Worm (Caenorhabditis elegans) whole organism, L4 larva: ENCODE measurements around the gene F38E11.6.

Experiments
- F10B5.3 ChIP-seq: sonication (generic microtip); optimal IDR thresholded peaks from 2 replicates; lab custom pipeline; 2016; ENCODE audit warnings: mild to moderate bottlenecking, missing genetic modification characterization, missing compliant biosample characterization
- T20F7.1 ChIP-seq: fragments of 200-800 bp; sonication (Bioruptor generic); optimal IDR thresholded peaks from 2 replicates; lab custom pipeline; 2018; ENCODE audit warnings: mild to moderate bottlenecking, missing genetic modification characterization, missing compliant biosample characterization
- T26A8.4 ChIP-seq: fragments of 200-800 bp; sonication (Bioruptor generic); IDR thresholded peaks from 2 replicates; pipeline ENCODE4 v1.3.6; 2022; ENCODE audit warnings: missing genetic modification characterization, missing compliant biosample characterization
- Y48G9A.11 ChIP-seq: fragments of 200-800 bp; sonication (Bioruptor generic); IDR thresholded peaks from 2 replicates; pipeline ENCODE4 v1.3.6; 2022; ENCODE audit warnings: missing genetic modification reagents, missing genetic modification characterization, missing compliant biosample characterization
- Y75B8A.6 ChIP-seq: fragments of 200-800 bp; sonication (Bioruptor generic); IDR thresholded peaks from 2 replicates; pipeline ENCODE4 v1.3.6; 2022; ENCODE audit warnings: missing genetic modification reagents, missing genetic modification characterization, missing compliant biosample characterization
- ZK337.2 ChIP-seq: fragments of 200-800 bp; sonication (Bioruptor generic); IDR thresholded peaks from 2 replicates; pipeline ENCODE4 v1.3.6; 2022; ENCODE audit warnings: missing genetic modification reagents, missing genetic modification characterization, missing compliant biosample characterization
- ZK546.5 ChIP-seq, 2 experiments: sonication (generic microtip); optimal IDR thresholded peaks; 2 replicates each; lab custom pipeline; 2017; ENCODE audit warnings: missing biosample characterization in 2 of 2, missing genetic modification characterization in 2 of 2
- aha-1 ChIP-seq: fragments of 150-350 bp; peaks from one replicate; lab custom pipeline; 2014; ENCODE audit warnings: missing biosample characterization, missing genetic modification characterization
- arid-1 ChIP-seq: fragments of 200-800 bp; sonication (Bioruptor generic); conservative IDR thresholded peaks from 2 replicates; pipeline ENCODE4 v1.3.6; 2022; ENCODE audit warnings: missing genetic modification reagents, missing genetic modification characterization, missing compliant biosample characterization
- ceh-28 ChIP-seq: fragments of 150-350 bp; optimal IDR thresholded peaks from 2 replicates; lab custom pipeline; 2014; ENCODE audit warnings: missing biosample characterization, missing genetic modification reagents, missing genetic modification characterization
- ceh-44 ChIP-seq: fragments of 200-800 bp; sonication (Bioruptor generic); IDR thresholded peaks from 2 replicates; pipeline ENCODE4 v1.3.6; 2022; ENCODE audit warnings: missing genetic modification reagents, missing genetic modification characterization, missing compliant biosample characterization
- ceh-62 ChIP-seq: sonication (generic microtip); optimal IDR thresholded peaks from 2 replicates; lab custom pipeline; 2017; ENCODE audit warnings: missing biosample characterization, missing genetic modification characterization
- ces-1 ChIP-seq: fragments of 150-350 bp; sonication (generic microtip); optimal IDR thresholded peaks from 4 replicates; lab custom pipeline; 2014; ENCODE audit warnings: missing biosample characterization, missing genetic modification reagents, missing genetic modification characterization
- cey-2 ChIP-seq: sonication (generic microtip); optimal IDR thresholded peaks from 3 replicates; lab custom pipeline; 2017; ENCODE audit warnings: missing genetic modification characterization, mild to moderate bottlenecking, missing compliant biosample characterization, antibody characterized with exemption, borderline replicate concordance; ENCODE audit not compliant: insufficient read depth
- ctbp-1 ChIP-seq: fragments of 200-800 bp; sonication (Bioruptor generic); IDR thresholded peaks from 2 replicates; pipeline ENCODE4 v1.3.6; 2022; ENCODE audit warnings: missing genetic modification reagents, missing genetic modification characterization, missing compliant biosample characterization
- daf-19 ChIP-seq: fragments of 200-800 bp; sonication (Bioruptor generic); conservative IDR thresholded peaks from 2 replicates; pipeline ENCODE4 v1.3.6; 2022; ENCODE audit warnings: missing genetic modification characterization, missing compliant biosample characterization
- daf-8 ChIP-seq: fragments of 200-800 bp; sonication (Bioruptor generic); IDR thresholded peaks from 2 replicates; pipeline ENCODE4 v1.3.6; 2022; ENCODE audit warnings: missing genetic modification characterization, missing compliant biosample characterization
- dmd-6 ChIP-seq: fragments of 200-800 bp; sonication (Bioruptor generic); IDR thresholded peaks from 2 replicates; pipeline ENCODE4 v1.3.6; 2022; ENCODE audit warnings: missing genetic modification reagents, missing genetic modification characterization, missing compliant biosample characterization
- dmd-9 ChIP-seq: fragments of 200-800 bp; sonication (Bioruptor generic); IDR thresholded peaks from 2 replicates; pipeline ENCODE4 v1.3.6; 2022; ENCODE audit warnings: missing genetic modification reagents, missing genetic modification characterization, missing compliant biosample characterization
- dpl-1 ChIP-seq: fragments of 150-350 bp; optimal IDR thresholded peaks from 2 replicates; lab custom pipeline; 2014; ENCODE audit warnings: missing biosample characterization, missing genetic modification reagents, missing genetic modification characterization
- egl-27 ChIP-seq: sonication (generic microtip); optimal IDR thresholded peaks from 3 replicates; lab custom pipeline; 2017; ENCODE audit warnings: missing biosample characterization, missing genetic modification reagents, missing genetic modification characterization
- egl-43 ChIP-seq: fragments of 200-800 bp; sonication (Bioruptor generic); IDR thresholded peaks from 2 replicates; pipeline ENCODE4 v1.3.6; 2022; ENCODE audit warnings: missing genetic modification reagents, missing genetic modification characterization, missing compliant biosample characterization
- fos-1 ChIP-seq: fragments of 150-350 bp; optimal IDR thresholded peaks from 2 replicates; lab custom pipeline; 2014; ENCODE audit warnings: missing biosample characterization, missing genetic modification characterization
- hif-1 ChIP-seq, 2 experiments: sonication (generic microtip); optimal IDR thresholded peaks; 2 replicates each; lab custom pipeline; 2016 to 2017; ENCODE audit warnings: missing compliant biosample characterization in 2 of 2, missing genetic modification characterization in 2 of 2, missing genetic modification reagents in 2 of 2, missing genotype in 2 of 2, mild to moderate bottlenecking in 1 of 2
- hlh-11 ChIP-seq: fragments of 200-800 bp; sonication (Bioruptor generic); optimal IDR thresholded peaks from 2 replicates; lab custom pipeline; 2018; ENCODE audit warnings: mild to moderate bottlenecking, missing genetic modification characterization, missing compliant biosample characterization
- hmg-1.1 ChIP-seq: fragments of 200-800 bp; sonication (Bioruptor generic); IDR thresholded peaks from 2 replicates; pipeline ENCODE4 v1.3.6; 2022; ENCODE audit warnings: missing genetic modification reagents, missing genetic modification characterization, missing compliant biosample characterization
- jun-1 ChIP-seq: fragments of 150-350 bp; optimal IDR thresholded peaks from 2 replicates; lab custom pipeline; 2014; ENCODE audit warnings: missing biosample characterization, missing genetic modification reagents, missing genetic modification characterization
- lim-7 ChIP-seq: fragments of 200-800 bp; sonication (Bioruptor generic); IDR thresholded peaks from 2 replicates; pipeline ENCODE4 v1.3.6; 2022; ENCODE audit warnings: missing genetic modification characterization, missing compliant biosample characterization
- lin-13 ChIP-seq: fragments of 150-350 bp; optimal IDR thresholded peaks from 2 replicates; lab custom pipeline; 2014; ENCODE audit warnings: missing biosample characterization, missing genetic modification reagents, missing genetic modification characterization
- lsy-2 ChIP-seq, 2 experiments: fragments of 150-350 bp in 1 of 2; sonication (generic microtip) in 1 of 2; optimal IDR thresholded peaks; 2 replicates each; lab custom pipeline; 2014 to 2017; ENCODE audit warnings: missing biosample characterization in 2 of 2, missing genetic modification characterization in 2 of 2
- mdl-1 ChIP-seq, 2 experiments: fragments of 150-350 bp in 1 of 2; sonication (generic microtip) in 1 of 2; optimal IDR thresholded peaks; 2 replicates each; lab custom pipeline; 2014 to 2017; ENCODE audit warnings: missing biosample characterization in 2 of 2, missing genetic modification characterization in 2 of 2
- mdt-29 ChIP-seq: fragments of 200-800 bp; sonication (Bioruptor generic); IDR thresholded peaks from 2 replicates; pipeline ENCODE4 v1.3.6; 2022; ENCODE audit warnings: missing genetic modification reagents, missing genetic modification characterization, missing compliant biosample characterization
- mep-1 ChIP-seq: fragments of 150-350 bp; sonication (generic microtip); optimal IDR thresholded peaks from 3 replicates; lab custom pipeline; 2014; ENCODE audit warnings: missing biosample characterization, missing genetic modification characterization
- mxl-3 ChIP-seq: fragments of 200-800 bp; sonication (Bioruptor generic); optimal IDR thresholded peaks from 2 replicates; lab custom pipeline; 2018; ENCODE audit warnings: mild to moderate bottlenecking, missing genetic modification characterization, missing compliant biosample characterization
- nhr-11 ChIP-seq: fragments of 150-350 bp; optimal IDR thresholded peaks from 2 replicates; lab custom pipeline; 2014; ENCODE audit warnings: missing biosample characterization, missing genetic modification characterization
- nhr-25 ChIP-seq: sonication (generic microtip); optimal IDR thresholded peaks from 2 replicates; lab custom pipeline; 2017; ENCODE audit warnings: missing genetic modification characterization, mild to moderate bottlenecking, missing compliant biosample characterization, antibody characterized with exemption, moderate library complexity, borderline replicate concordance; ENCODE audit not compliant: insufficient read depth
- nhr-48 ChIP-seq: sonication (generic microtip); optimal IDR thresholded peaks from 2 replicates; lab custom pipeline; 2016; ENCODE audit warnings: mild to moderate bottlenecking, missing genetic modification characterization, missing compliant biosample characterization
- nhr-76 ChIP-seq: fragments of 150-350 bp; optimal IDR thresholded peaks from 2 replicates; lab custom pipeline; 2014; ENCODE audit warnings: missing biosample characterization, missing genetic modification characterization
- pqm-1 ChIP-seq: sonication (generic microtip); optimal IDR thresholded peaks from 2 replicates; lab custom pipeline; 2017; ENCODE audit warnings: missing biosample characterization, missing genetic modification characterization
- rbr-2 ChIP-seq: sonication (generic microtip); optimal IDR thresholded peaks from 2 replicates; lab custom pipeline; 2016; ENCODE audit warnings: missing genotype, missing genetic modification characterization, missing compliant biosample characterization
- sdz-12 ChIP-seq: fragments of 200-800 bp; sonication (Bioruptor generic); optimal IDR thresholded peaks from 2 replicates; lab custom pipeline; 2018; ENCODE audit warnings: mild to moderate bottlenecking, missing genetic modification characterization, missing compliant biosample characterization
- set-16 ChIP-seq: fragments of 200-800 bp; sonication (Bioruptor generic); IDR thresholded peaks from 2 replicates; pipeline ENCODE4 v1.3.6; 2022; ENCODE audit warnings: missing genetic modification reagents, missing genetic modification characterization, missing compliant biosample characterization
- snpc-1.2 ChIP-seq: fragments of 200-800 bp; sonication (Bioruptor generic); IDR thresholded peaks from 2 replicates; pipeline ENCODE4 v1.3.6; 2022; ENCODE audit warnings: missing genetic modification reagents, missing genetic modification characterization, missing compliant biosample characterization
- snpc-4 ChIP-seq: fragments of 150-350 bp; optimal IDR thresholded peaks from 2 replicates; lab custom pipeline; 2014; ENCODE audit warnings: missing biosample characterization, missing genetic modification characterization
- tag-97 ChIP-seq: fragments of 200-800 bp; sonication (Bioruptor generic); IDR thresholded peaks from 2 replicates; pipeline ENCODE4 v1.3.6; 2022; ENCODE audit warnings: missing genetic modification characterization, missing compliant biosample characterization
- tra-1 ChIP-seq: fragments of 200-800 bp; sonication (Bioruptor generic); IDR thresholded peaks from 2 replicates; pipeline ENCODE4 v1.3.6; 2022; ENCODE audit warnings: missing genetic modification reagents, missing genetic modification characterization, missing compliant biosample characterization
- unc-130 ChIP-seq: sonication (generic microtip); optimal IDR thresholded peaks from 2 replicates; lab custom pipeline; 2016; ENCODE audit warnings: missing genetic modification reagents, missing genetic modification characterization, missing compliant biosample characterization
- unc-39 ChIP-seq: sonication (generic microtip); optimal IDR thresholded peaks from 2 replicates; lab custom pipeline; 2017; ENCODE audit warnings: missing biosample characterization, missing genetic modification characterization
- vab-7 ChIP-seq: fragments of 200-800 bp; sonication (Bioruptor generic); IDR thresholded peaks from 2 replicates; pipeline ENCODE4 v1.3.6; 2022; ENCODE audit warnings: missing genetic modification reagents, missing genetic modification characterization, missing compliant biosample characterization
- zfp-2 ChIP-seq: sonication (generic microtip); optimal IDR thresholded peaks from 2 replicates; lab custom pipeline; 2016; ENCODE audit warnings: mild to moderate bottlenecking, missing genetic modification characterization, missing compliant biosample characterization
- zip-2 ChIP-seq: fragments of 150-350 bp; optimal IDR thresholded peaks from 2 replicates; lab custom pipeline; 2014; ENCODE audit warnings: missing biosample characterization, missing genetic modification characterization
- ztf-7 ChIP-seq: fragments of 150-350 bp; optimal IDR thresholded peaks from 2 replicates; lab custom pipeline; 2014; ENCODE audit warnings: missing biosample characterization, missing genetic modification characterization

Gene F38E11.6

DNA sequence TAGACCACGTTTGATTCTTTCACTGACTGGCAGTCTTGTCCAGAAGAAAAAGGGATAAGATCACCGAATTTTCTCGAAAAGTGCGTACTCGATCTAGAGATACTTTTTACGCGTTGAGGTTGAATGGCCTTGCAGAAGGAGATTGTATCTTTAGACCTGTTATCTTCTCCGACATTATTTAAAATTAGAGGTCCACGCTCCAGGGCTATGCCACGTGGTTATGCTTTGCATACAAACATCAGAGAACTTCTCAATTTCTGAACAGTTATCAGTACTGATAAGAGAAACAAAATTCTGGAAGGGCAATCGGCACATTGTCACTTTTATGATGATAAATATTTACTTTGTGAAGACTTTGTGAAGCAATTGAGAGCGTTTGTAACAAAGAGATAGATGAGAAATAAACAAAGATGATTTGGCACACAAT, 25.2 kb downstream of the F38E11.6 start (continued):
- TF ChIP-seq zip-2 (tag; lab: Kevin White, UChicago) (no peak), ceh-44 (GFP tag; lab: Robert Waterston, UW) (no peak), sdz-12 (peak; percentile 29), Y48G9A.11 (GFP tag; lab: Robert Waterston, UW) (no peak), cey-2 (peak; percentile 68), mdl-1 (tag; optimal IDR thresholded peaks at IDR 0.05; lab: Kevin White, UChicago) (peak in 1 of 2 experiments; percentile 88), daf-8 (GFP tag; lab: Robert Waterston, UW) (no peak), snpc-4 (tag; lab: Kevin White, UChicago) (no peak), lsy-2 (tag; optimal IDR thresholded peaks at IDR 0.05; lab: Kevin White, UChicago) (peak in 1 of 2 experiments; percentile 69), zfp-2 (tag; lab: Kevin White, UChicago) (no peak), tra-1 (GFP tag; lab: Robert Waterston, UW) (peak; percentile 69; the same call in 1 of the 2 replicates), egl-43 (GFP tag; lab: Robert Waterston, UW) (no peak), hlh-11 (tag; lab: Kevin White, UChicago) (peak; percentile 90), snpc-1.2 (GFP tag; lab: Robert Waterston, UW) (no peak), nhr-48 (tag; lab: Kevin White, UChicago) (peak; percentile 83), dpl-1 (no peak), daf-19 (GFP tag; lab: Robert Waterston, UW) (no peak), arid-1 (GFP tag; lab: Robert Waterston, UW) (no peak; the same call in 1 of the 2 replicates), hif-1 (tag; optimal IDR thresholded peaks at IDR 0.05; lab: Kevin White, UChicago) (peak in 1 of 2 experiments; percentile 19), set-16 (GFP tag; lab: Robert Waterston, UW) (no peak), F10B5.3 (tag; lab: Kevin White, UChicago) (no peak), unc-130 (no peak), lim-7 (no peak), mdt-29 (GFP tag; lab: Robert Waterston, UW) (peak; percentile 82; the same call in 1 of the 2 replicates), Y75B8A.6 (no peak), vab-7 (GFP tag; lab: Robert Waterston, UW) (no peak), ZK337.2 (GFP tag; lab: Robert Waterston, UW) (no peak), mep-1 (tag; lab: Kevin White, UChicago) (peak; percentile 68), nhr-11 (tag; lab: Kevin White, UChicago) (peak; percentile 15), lin-13 (no peak), pqm-1 (tag; lab: Kevin White, UChicago) (peak; percentile 74), tag-97 (GFP tag; lab: Robert Waterston, UW) (no peak), fos-1 (no peak), nhr-25 (tag; lab: Kevin White, UChicago) (peak; percentile 57), T20F7.1 (GFP tag; lab: Kevin White, UChicago) (peak; percentile 58), ceh-62 (tag; lab: Kevin White, UChicago) (no peak), ZK546.5 (tag; optimal IDR thresholded peaks at IDR 0.05; lab: Kevin White, UChicago) (no peak), aha-1 (tag; lab: Kevin White, UChicago) (peak; percentile 90), ztf-7 (tag; lab: Kevin White, UChicago) (no peak), egl-27 (tag; lab: Kevin White, UChicago) (no peak), ceh-28 (tag; lab: Kevin White, UChicago) (no peak), dmd-6 (GFP tag; lab: Robert Waterston, UW) (peak; percentile 91), dmd-9 (GFP tag; lab: Robert Waterston, UW) (no peak), unc-39 (tag; lab: Kevin White, UChicago) (no peak), nhr-76 (tag; lab: Kevin White, UChicago) (no peak), rbr-2 (tag; lab: Kevin White, UChicago) (no peak), T26A8.4 (GFP tag; lab: Robert Waterston, UW) (0 out of 2 replicates have a peak, but pooled peaks have one; percentile 44), ces-1 (no peak), ctbp-1 (no peak), hmg-1.1 (no peak), mxl-3 (GFP tag; lab: Kevin White, UChicago) (peak; percentile 92), jun-1 (tag; lab: Kevin White, UChicago) (peak; percentile 6)
